Fruit fly (Drosophila melanogaster) whole organism, prepupa: Measurements from ENCODE around the gene Nna1.

Experiments
- Blimp-1 ChIP-seq: fragments of 200-800 bp; sonication (Bioruptor generic); optimal IDR thresholded peaks from 3 replicates; lab custom pipeline; 2017; ENCODE audit warnings: missing biosample characterization, missing genetic modification characterization, mild to moderate bottlenecking, moderate library complexity, missing genetic modification reagents
- CG10631 ChIP-seq: fragments of 200-800 bp; sonication (Bioruptor generic); optimal IDR thresholded peaks from 2 replicates; lab custom pipeline; 2016; ENCODE audit warnings: missing biosample characterization, missing genetic modification characterization
- CG10669 ChIP-seq: fragments of 200-800 bp; sonication (Bioruptor generic); optimal IDR thresholded peaks from 3 replicates; lab custom pipeline; 2018; ENCODE audit warnings: missing biosample characterization, mild to moderate bottlenecking, missing genetic modification characterization, moderate library complexity
- CG11762 ChIP-seq: fragments of 200-800 bp; sonication (Bioruptor generic); optimal IDR thresholded peaks from 3 replicates; lab custom pipeline; 2016; ENCODE audit warnings: missing biosample characterization, missing genetic modification characterization; ENCODE audit not compliant: insufficient read depth
- CG11902 ChIP-seq: fragments of 200-800 bp; sonication (Bioruptor generic); optimal IDR thresholded peaks from 3 replicates; lab custom pipeline; 2016; ENCODE audit warnings: missing biosample characterization, missing genetic modification characterization
- CG15336 ChIP-seq: fragments of 200-800 bp; sonication (Bioruptor generic); IDR thresholded peaks from 2 replicates; pipeline ENCODE4 v1.3.6; 2022; ENCODE audit warnings: missing biosample characterization, missing genetic modification characterization
- CG1621 ChIP-seq: fragments of 200-800 bp; sonication (Bioruptor generic); optimal IDR thresholded peaks from 3 replicates; lab custom pipeline; 2018; ENCODE audit warnings: missing biosample characterization, mild to moderate bottlenecking, missing genetic modification characterization
- CG16779 ChIP-seq: fragments of 200-800 bp; sonication (Bioruptor generic); optimal IDR thresholded peaks from 3 replicates; lab custom pipeline; 2017; ENCODE audit warnings: missing biosample characterization, mild to moderate bottlenecking, missing genetic modification characterization
- CG3032 ChIP-seq: fragments of 200-800 bp; optimal IDR thresholded peaks from 2 replicates; lab custom pipeline; 2019; ENCODE audit warnings: missing biosample characterization, mild to moderate bottlenecking, missing genetic modification characterization, moderate library complexity
- CG31627 ChIP-seq: fragments of 200-800 bp; sonication (Bioruptor generic); optimal IDR thresholded peaks from 3 replicates; lab custom pipeline; 2016; ENCODE audit warnings: missing biosample characterization, missing genetic modification characterization
- CG32006 ChIP-seq: fragments of 200-800 bp; sonication (Bioruptor generic); optimal IDR thresholded peaks from 3 replicates; lab custom pipeline; 2017; ENCODE audit warnings: missing biosample characterization, mild to moderate bottlenecking, missing genetic modification characterization
- CG3919 ChIP-seq: fragments of 200-800 bp; sonication (Bioruptor generic); optimal IDR thresholded peaks from 3 replicates; lab custom pipeline; 2016; ENCODE audit warnings: missing biosample characterization, missing genetic modification characterization
- CG4318 ChIP-seq: fragments of 200-800 bp; sonication (Bioruptor generic); optimal IDR thresholded peaks from 3 replicates; lab custom pipeline; 2017; ENCODE audit warnings: missing biosample characterization, mild to moderate bottlenecking, missing genetic modification characterization
- CG6276 ChIP-seq: fragments of 200-800 bp; sonication (Bioruptor generic); optimal IDR thresholded peaks from 2 replicates; lab custom pipeline; 2017; ENCODE audit warnings: missing biosample characterization, mild to moderate bottlenecking, missing genetic modification characterization
- CG6808 ChIP-seq: fragments of 200-800 bp; sonication (Bioruptor generic); optimal IDR thresholded peaks from 3 replicates; lab custom pipeline; 2017; ENCODE audit warnings: missing biosample characterization, missing genetic modification characterization, mild to moderate bottlenecking, moderate library complexity, missing genetic modification reagents
- CG6854 ChIP-seq: fragments of 200-800 bp; sonication (Bioruptor generic); optimal IDR thresholded peaks from 2 replicates; lab custom pipeline; 2017; ENCODE audit warnings: missing biosample characterization, mild to moderate bottlenecking, missing genetic modification characterization
- CG7368 ChIP-seq: fragments of 200-800 bp; sonication (Bioruptor generic); optimal IDR thresholded peaks from 3 replicates; lab custom pipeline; 2016; ENCODE audit warnings: missing biosample characterization, missing genetic modification characterization
- CG8119 ChIP-seq: fragments of 200-800 bp; sonication (Bioruptor generic); IDR thresholded peaks from 3 replicates; pipeline ENCODE4 v1.3.6; 2022; ENCODE audit warnings: missing biosample characterization, missing genetic modification characterization
- CG8319 ChIP-seq: fragments of 200-800 bp; sonication (Bioruptor generic); optimal IDR thresholded peaks from 3 replicates; lab custom pipeline; 2016; ENCODE audit warnings: missing biosample characterization, missing genetic modification characterization
- CG8632 ChIP-seq: fragments of 200-800 bp; sonication (Bioruptor generic); optimal IDR thresholded peaks from 3 replicates; lab custom pipeline; 2016; ENCODE audit warnings: missing biosample characterization, missing genetic modification characterization
- CG9139 ChIP-seq: fragments of 200-800 bp; sonication (Bioruptor generic); optimal IDR thresholded peaks from 3 replicates; lab custom pipeline; 2017; ENCODE audit warnings: missing biosample characterization, mild to moderate bottlenecking, missing genetic modification characterization
- Eip75B ChIP-seq: fragments of 200-800 bp; sonication (Bioruptor generic); optimal IDR thresholded peaks from 3 replicates; lab custom pipeline; 2016; ENCODE audit warnings: missing biosample characterization, missing genetic modification characterization
- Eip78C ChIP-seq: fragments of 200-800 bp; sonication (Bioruptor generic); peaks from one replicate; lab custom pipeline; 2016; ENCODE audit warnings: missing biosample characterization, missing genetic modification characterization
- Eip93F ChIP-seq: fragments of 200-800 bp; sonication (Bioruptor generic); optimal IDR thresholded peaks from 2 replicates; lab custom pipeline; 2016; ENCODE audit warnings: missing biosample characterization, mild to moderate bottlenecking, missing genetic modification characterization
- Ets21C ChIP-seq: fragments of 200-800 bp; sonication (Bioruptor generic); optimal IDR thresholded peaks from 3 replicates; lab custom pipeline; 2016; ENCODE audit warnings: missing biosample characterization, missing genetic modification characterization
- Ets96B ChIP-seq: fragments of 200-800 bp; optimal IDR thresholded peaks from 2 replicates; lab custom pipeline; 2019; ENCODE audit warnings: missing biosample characterization, mild to moderate bottlenecking, missing genetic modification characterization, moderate library complexity
- Hr38 ChIP-seq: sonication (Bioruptor generic); optimal IDR thresholded peaks from 2 replicates; lab custom pipeline; 2016; ENCODE audit warnings: missing biosample characterization, missing genetic modification characterization
- Lpt ChIP-seq: fragments of 200-800 bp; sonication (Bioruptor generic); optimal IDR thresholded peaks from 3 replicates; lab custom pipeline; 2016; ENCODE audit warnings: missing biosample characterization, missing genetic modification characterization
- Met ChIP-seq: fragments of 200-800 bp; sonication (Bioruptor generic); optimal IDR thresholded peaks from 3 replicates; lab custom pipeline; 2016; ENCODE audit warnings: missing biosample characterization, missing genetic modification characterization
- Smox ChIP-seq: fragments of 200-800 bp; sonication (Bioruptor generic); optimal IDR thresholded peaks from 3 replicates; lab custom pipeline; 2016; ENCODE audit warnings: missing biosample characterization, missing genetic modification characterization
- Sox102F ChIP-seq: fragments of 200-800 bp; sonication (Bioruptor generic); optimal IDR thresholded peaks from 2 replicates; lab custom pipeline; 2016; ENCODE audit warnings: missing biosample characterization, mild to moderate bottlenecking, missing genetic modification characterization
- Sox14 ChIP-seq: fragments of 200-800 bp; sonication (Bioruptor generic); optimal IDR thresholded peaks from 3 replicates; lab custom pipeline; 2016; ENCODE audit warnings: missing biosample characterization, missing genetic modification characterization
- Sox15 ChIP-seq: fragments of 200-800 bp; sonication (Bioruptor generic); optimal IDR thresholded peaks from 3 replicates; lab custom pipeline; 2016; ENCODE audit warnings: missing biosample characterization, missing genetic modification characterization
- achi ChIP-seq: fragments of 200-800 bp; sonication (Bioruptor generic); optimal IDR thresholded peaks from 3 replicates; lab custom pipeline; 2016; ENCODE audit warnings: missing biosample characterization, missing genetic modification characterization
- acj6 ChIP-seq: fragments of 200-800 bp; sonication (Bioruptor generic); optimal IDR thresholded peaks from 3 replicates; lab custom pipeline; 2016; ENCODE audit warnings: missing biosample characterization, missing genetic modification characterization
- cyc ChIP-seq: fragments of 200-800 bp; sonication (Bioruptor generic); optimal IDR thresholded peaks from 3 replicates; lab custom pipeline; 2016; ENCODE audit warnings: missing biosample characterization, missing genetic modification characterization
- dac ChIP-seq: fragments of 200-800 bp; sonication (Bioruptor generic); optimal IDR thresholded peaks from 2 replicates; lab custom pipeline; 2017; ENCODE audit warnings: missing biosample characterization, mild to moderate bottlenecking, missing genetic modification characterization
- dsx ChIP-seq: fragments of 200-800 bp; optimal IDR thresholded peaks from 3 replicates; lab custom pipeline; 2019; ENCODE audit warnings: missing biosample characterization, mild to moderate bottlenecking, missing genetic modification characterization, moderate library complexity; ENCODE audit not compliant: poor library complexity, severe bottlenecking
- esn ChIP-seq: fragments of 200-800 bp; sonication (Bioruptor generic); optimal IDR thresholded peaks from 2 replicates; lab custom pipeline; 2016; ENCODE audit warnings: missing biosample characterization, mild to moderate bottlenecking, missing genetic modification characterization, moderate library complexity
- fd59A ChIP-seq: fragments of 200-800 bp; sonication (Bioruptor generic); optimal IDR thresholded peaks from 2 replicates; lab custom pipeline; 2017; ENCODE audit warnings: missing biosample characterization, mild to moderate bottlenecking, missing genetic modification characterization, missing genetic modification reagents
- fd85E ChIP-seq: fragments of 200-800 bp; sonication (Bioruptor generic); optimal IDR thresholded peaks from 3 replicates; lab custom pipeline; 2016; ENCODE audit warnings: missing biosample characterization, missing genetic modification characterization
- fkh ChIP-seq: fragments of 200-800 bp; sonication (Bioruptor generic); optimal IDR thresholded peaks from 3 replicates; lab custom pipeline; 2017; ENCODE audit warnings: missing biosample characterization, mild to moderate bottlenecking, missing genetic modification characterization, moderate library complexity
- net ChIP-seq: fragments of 200-800 bp; sonication (Bioruptor generic); optimal IDR thresholded peaks from 3 replicates; lab custom pipeline; 2016; ENCODE audit warnings: missing biosample characterization, missing genetic modification characterization
- pdm3 ChIP-seq: fragments of 200-800 bp; sonication (Bioruptor generic); optimal IDR thresholded peaks from 3 replicates; lab custom pipeline; 2016; ENCODE audit warnings: missing biosample characterization, missing genetic modification characterization
- salr ChIP-seq, 2 experiments: fragments of 200-800 bp; sonication (Bioruptor generic); optimal IDR thresholded peaks; 3 replicates each; lab custom pipeline; 2016 to 2018; ENCODE audit warnings: missing biosample characterization in 2 of 2, missing genetic modification characterization in 2 of 2, mild to moderate bottlenecking in 1 of 2
- ss ChIP-seq, 2 experiments: fragments of 200-800 bp; sonication (Bioruptor generic); optimal IDR thresholded peaks; 2 replicates in 1 of 2; 3 replicates in 1 of 2; lab custom pipeline; 2017 to 2018; ENCODE audit warnings: mild to moderate bottlenecking in 2 of 2, missing biosample characterization in 2 of 2, missing genetic modification characterization in 2 of 2, moderate library complexity in 1 of 2
- topi ChIP-seq: fragments of 200-800 bp; sonication (Bioruptor generic); optimal IDR thresholded peaks from 3 replicates; lab custom pipeline; 2016; ENCODE audit warnings: missing biosample characterization, missing genetic modification characterization
- vri ChIP-seq: fragments of 200-800 bp; sonication (Bioruptor generic); optimal IDR thresholded peaks from 3 replicates; lab custom pipeline; 2016; ENCODE audit warnings: missing biosample characterization, mild to moderate bottlenecking, missing genetic modification characterization

Nna1 gene

DNA sequence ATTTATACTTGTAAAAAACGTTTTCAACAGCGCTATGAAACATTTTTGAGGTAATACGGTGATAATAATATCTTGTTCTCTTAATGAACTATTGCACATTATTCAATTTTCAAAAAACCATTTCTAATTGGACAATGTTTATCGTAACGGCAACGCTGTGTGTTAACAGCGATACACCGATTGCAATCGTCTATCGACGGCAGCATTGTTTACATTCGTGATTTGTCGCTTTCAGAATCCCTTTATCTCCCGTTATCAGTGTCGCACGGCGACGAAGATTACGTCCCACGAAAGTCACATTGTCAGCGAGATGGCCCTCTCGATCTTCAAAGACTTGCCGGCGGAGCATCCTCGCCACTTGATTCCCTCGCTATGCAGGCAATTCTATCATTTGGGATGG is 45.8 kb downstream of the Nna1 start, which contains the start of gene CG11134:
TSS of gene CG11134 (plus strand) at position 4 of the 400 bp plus-strand sequence.
- TF ChIP-seq fd59A (GFP tag; lab: Kevin White, UChicago) (no peak), fkh (GFP tag; lab: Kevin White, UChicago) (peak; percentile 75)

DNA sequence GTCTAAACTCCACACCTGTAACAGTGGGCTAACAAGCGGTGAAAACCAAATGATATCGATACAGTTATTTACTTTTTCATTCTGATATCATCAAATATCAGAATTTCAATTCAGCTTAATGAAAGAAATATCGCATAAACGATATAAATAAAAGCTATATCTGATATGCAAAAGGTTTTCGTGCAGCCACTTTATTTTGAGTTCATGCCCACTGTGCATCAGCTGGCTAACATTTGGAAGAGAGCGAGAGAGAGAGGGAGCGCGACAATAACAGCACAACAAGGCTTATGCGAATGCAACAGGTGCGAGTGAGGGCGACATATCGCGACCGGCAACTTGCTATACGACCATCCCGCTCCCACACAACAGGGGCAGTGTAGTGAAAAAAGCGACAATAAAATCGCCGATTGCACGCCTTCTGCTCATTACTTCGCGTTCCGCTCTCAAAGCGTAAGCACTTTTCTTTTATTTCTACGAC is 47.4 kb downstream of the Nna1 start, which contains the start of gene CG11151:
TSS of gene CG11151 (plus strand) at position 334 of the 478 bp plus-strand sequence.
- TF ChIP-seq dsx (peak; percentile 95), Sox102F (GFP tag; lab: Kevin White, UChicago) (peak; percentile 97), CG3032 (tag; lab: Kevin White, UChicago) (peak; percentile 93), Met (GFP tag; lab: Kevin White, UChicago) (peak; percentile 98), CG16779 (tag; lab: Kevin White, UChicago) (peak; percentile 94), CG6854 (GFP tag; lab: Kevin White, UChicago) (peak; percentile 94), CG9139 (GFP tag; lab: Kevin White, UChicago) (peak; percentile 93), esn (peak; percentile 97), Blimp-1 (GFP tag; lab: Kevin White, UChicago) (peak; percentile 83), fkh (GFP tag; lab: Kevin White, UChicago) (peak; percentile 77), CG15336 (GFP tag; lab: Robert Waterston, UW) (peak; percentile 98), topi (GFP tag; lab: Kevin White, UChicago) (peak; percentile 98), dac (peak; percentile 94), CG3919 (GFP tag; lab: Kevin White, UChicago) (peak; percentile 95), CG11762 (GFP tag; lab: Kevin White, UChicago) (peak; percentile 96), CG7368 (GFP tag; lab: Kevin White, UChicago) (peak; percentile 97), CG6808 (GFP tag; lab: Kevin White, UChicago) (peak; percentile 90), cyc (GFP tag; lab: Kevin White, UChicago) (peak; percentile 95), fd59A (GFP tag; lab: Kevin White, UChicago) (peak; percentile 94), ss (GFP tag; optimal IDR thresholded peaks at IDR 0.05; lab: Kevin White, UChicago) (peak; percentile 95 to 96), CG8319 (GFP tag; lab: Kevin White, UChicago) (peak; percentile 92), Ets21C (GFP tag; lab: Kevin White, UChicago) (peak; percentile 97), CG6276 (GFP tag; lab: Kevin White, UChicago) (peak; percentile 98), CG11902 (GFP tag; lab: Kevin White, UChicago) (peak; percentile 91), fd85E (GFP tag; lab: Kevin White, UChicago) (peak; percentile 89), CG10631 (GFP tag; lab: Kevin White, UChicago) (peak; percentile 96), pdm3 (GFP tag; lab: Kevin White, UChicago) (peak; percentile 98), achi (GFP tag; lab: Kevin White, UChicago) (peak; percentile 96), Eip93F (GFP tag; lab: Kevin White, UChicago) (peak; percentile 94), CG4318 (peak; percentile 95), CG31627 (peak; percentile 97), Smox (peak; percentile 98), Sox15 (GFP tag; lab: Kevin White, UChicago) (peak; percentile 93), vri (GFP tag; lab: Kevin White, UChicago) (peak; percentile 96), Hr38 (peak; percentile 75), Ets96B (peak; percentile 97), CG10669 (GFP tag; lab: Kevin White, UChicago) (peak; percentile 97), CG1621 (tag; lab: Kevin White, UChicago) (peak; percentile 97), Lpt (peak; percentile 96), Eip75B (peak; percentile 97), CG32006 (GFP tag; lab: Kevin White, UChicago) (peak; percentile 97), salr (GFP tag; optimal IDR thresholded peaks at IDR 0.05; lab: Kevin White, UChicago) (peak; percentile 92 to 95), net (GFP tag; lab: Kevin White, UChicago) (peak; percentile 97), Sox14 (GFP tag; lab: Kevin White, UChicago) (peak; percentile 98), CG8119 (GFP tag; lab: Robert Waterston, UW) (peak; percentile 95), CG8632 (peak; percentile 96), acj6 (GFP tag; lab: Kevin White, UChicago) (peak; percentile 96), Eip78C (peak; percentile 99)
